Fruit fly (Drosophila melanogaster): Measurements from ENCODE around the gene fon.

- TF ChIP-seq Clk (GFP tag; optimal IDR thresholded peaks at IDR 0.05), result no peak
- no peak for TF ChIP-seq CG12768 (GFP tag; optimal IDR thresholded peaks at IDR 0.05)
- TF ChIP-seq Mnt (GFP tag; optimal IDR thresholded peaks at IDR 0.05), result no peak
- TF ChIP-seq CG7045 (GFP tag; optimal IDR thresholded peaks at IDR 0.05), result no peak
- TF ChIP-seq CG33017 (tag; optimal IDR thresholded peaks at IDR 0.05), result no peak
- TF ChIP-seq kay (GFP tag; ENCODE audit: borderline replicate concordance), result no peak
- TF ChIP-seq CG11617 (GFP tag; optimal IDR thresholded peaks at IDR 0.05), result no peak
- no peak for TF ChIP-seq cic (GFP tag; optimal IDR thresholded peaks at IDR 0.05)
- no peak for TF ChIP-seq Crg-1 (GFP tag; optimal IDR thresholded peaks at IDR 0.05)
- TF ChIP-seq CG7101 (tag; optimal IDR thresholded peaks at IDR 0.05), result no peak
- TF ChIP-seq bab1 (GFP tag; optimal IDR thresholded peaks at IDR 0.05), result peak; percentile 2
- no peak for TF ChIP-seq tj (GFP tag; optimal IDR thresholded peaks at IDR 0.05)
Measured at dm6 chr2L:19362734-19363363, 23.2 kb downstream of the fon start, which contains the start of gene dnt.
